Worm (Caenorhabditis elegans) whole organism, young adult: ENCODE data around the gene C34F6.12.

Source experiments
- ets-4 ChIP-seq: fragments of 200-800 bp; sonication (Bioruptor generic); optimal IDR thresholded peaks from 2 replicates; lab custom pipeline; 2018; ENCODE audit warnings: mild to moderate bottlenecking, missing genetic modification characterization, missing compliant biosample characterization
- hlh-12 ChIP-seq: sonication (generic microtip); optimal IDR thresholded peaks from 2 replicates; lab custom pipeline; 2016; ENCODE audit warnings: missing genetic modification characterization, missing compliant biosample characterization
- nhr-90 ChIP-seq: sonication (generic microtip); optimal IDR thresholded peaks from 2 replicates; lab custom pipeline; 2016; ENCODE audit warnings: missing genotype, mild to moderate bottlenecking, missing genetic modification characterization, missing compliant biosample characterization

ce11 chrX:11190443-11190842 is 36.1 kb downstream of the C34F6.12 start:
- no peak for TF ChIP-seq hlh-12 (tag; lab: Kevin White, UChicago)
- no peak for TF ChIP-seq nhr-90 (tag; lab: Kevin White, UChicago)
- TF ChIP-seq ets-4 (GFP tag; lab: Kevin White, UChicago): no peak
